Worm (Caenorhabditis elegans) whole organism, L4/young adult: ENCODE measurements around the gene ndua-7.
A peak's percentile ranks its signal among the peaks of the same experiment; 100 is the strongest.

Experiments
- W03F9.2 ChIP-seq: fragments of 150-350 bp; optimal IDR thresholded peaks from 2 replicates; lab custom pipeline; 2014; ENCODE audit warnings: missing biosample characterization, missing genetic modification characterization
- dao-5 ChIP-seq: sonication (generic microtip); optimal IDR thresholded peaks from 2 replicates; lab custom pipeline; 2016; ENCODE audit warnings: missing genotype, missing genetic modification characterization, moderate library complexity, missing compliant biosample characterization
- him-1 ChIP-seq: sonication (generic microtip); optimal IDR thresholded peaks from 2 replicates; lab custom pipeline; 2016; ENCODE audit warnings: missing genotype, missing genetic modification reagents, missing genetic modification characterization, missing compliant biosample characterization

Gene ndua-7

ce11 chrII:13472101-13472500 lies 22.3 kb downstream of the ndua-7 start, which contains the start of gene E01G4.5:
TSS of gene E01G4.5 (plus strand) at chrII:13472401.
- no peak for TF ChIP-seq W03F9.2 (tag; lab: Kevin White, UChicago)
- no peak for TF ChIP-seq dao-5 (tag; lab: Kevin White, UChicago)
- TF ChIP-seq him-1, result no peak

ce11 chrII:13470655-13471054 lies 23.7 kb downstream of the ndua-7 start:
- no peak for TF ChIP-seq him-1
- TF ChIP-seq W03F9.2 (tag; lab: Kevin White, UChicago), result no peak
- TF ChIP-seq dao-5 (tag; lab: Kevin White, UChicago), result no peak

- TF ChIP-seq W03F9.2 (tag; lab: Kevin White, UChicago) (no peak), him-1 (no peak), dao-5 (tag; lab: Kevin White, UChicago) (no peak)
Observed at ce11 chrII:13469043-13469652, 25.3 kb downstream of the ndua-7 start, which contains the start of gene E01G4.3. TSS of gene E01G4.3 (minus strand) at chrII:13469602.

- TF ChIP-seq dao-5 (tag; lab: Kevin White, UChicago) (no peak), him-1 (no peak), W03F9.2 (tag; lab: Kevin White, UChicago) (no peak)
Observed at ce11 chrII:13467838-13468389, 26.5 kb downstream of the ndua-7 start.

ce11 chrII:13465381-13465838 lies 29.0 kb downstream of the ndua-7 start:
- TF ChIP-seq dao-5 (tag; lab: Kevin White, UChicago) (no peak), W03F9.2 (tag; lab: Kevin White, UChicago) (no peak), him-1 (no peak)

ce11 chrII:13461604-13462375 lies 32.6 kb downstream of the ndua-7 start:
- TF ChIP-seq W03F9.2 (tag; lab: Kevin White, UChicago) (peak; percentile 12), him-1 (no peak)

ce11 chrII:13460592-13461395 lies 33.6 kb downstream of the ndua-7 start, which contains the start of gene pqn-27:
TSS of gene pqn-27 (minus strand) at chrII:13460642.
- TF ChIP-seq dao-5 (tag; lab: Kevin White, UChicago) (no peak), W03F9.2 (tag; lab: Kevin White, UChicago) (peak; percentile 64)

ce11 chrII:13456622-13457021 lies 37.8 kb downstream of the ndua-7 start:
- TF ChIP-seq dao-5 (tag; lab: Kevin White, UChicago) (no peak), W03F9.2 (tag; lab: Kevin White, UChicago) (no peak), him-1 (no peak)

- TF ChIP-seq him-1, result no peak
- TF ChIP-seq dao-5 (tag; lab: Kevin White, UChicago), result no peak
- TF ChIP-seq W03F9.2 (tag; lab: Kevin White, UChicago), result no peak
Observed at ce11 chrII:13454839-13455238, 39.6 kb downstream of the ndua-7 start.

ce11 chrII:13451321-13451720 lies 43.1 kb downstream of the ndua-7 start:
- TF ChIP-seq W03F9.2 (tag; lab: Kevin White, UChicago), result no peak
- no peak for TF ChIP-seq dao-5 (tag; lab: Kevin White, UChicago)
- TF ChIP-seq him-1, result no peak

ce11 chrII:13447668-13448067 lies 46.7 kb downstream of the ndua-7 start:
- TF ChIP-seq W03F9.2 (tag; lab: Kevin White, UChicago) (peak; percentile 74), dao-5 (tag; lab: Kevin White, UChicago) (no peak)

- TF ChIP-seq W03F9.2 (tag; lab: Kevin White, UChicago) (no peak), dao-5 (tag; lab: Kevin White, UChicago) (no peak), him-1 (no peak)
Observed at ce11 chrII:13447166-13447643, 47.2 kb downstream of the ndua-7 start, which contains the start of gene tbc-14. TSS of gene tbc-14 (minus strand) at chrII:13447593.

- no peak for TF ChIP-seq him-1
- no peak for TF ChIP-seq dao-5 (tag; lab: Kevin White, UChicago)
- no peak for TF ChIP-seq W03F9.2 (tag; lab: Kevin White, UChicago)
Observed at ce11 chrII:13446597-13446996, 47.8 kb downstream of the ndua-7 start.
